Worm (Caenorhabditis elegans) whole organism, L1 larva: Measurements from ENCODE around the gene bed-2.

Experiments
- dpl-1 ChIP-seq, 3 experiments: fragments of 150-350 bp in 2 of 3; sonication (generic microtip) in 1 of 3; optimal IDR thresholded peaks; 2 replicates each; lab custom pipeline; 2014 to 2017; ENCODE audit warnings: missing biosample characterization in 3 of 3, missing genetic modification characterization in 3 of 3, missing genetic modification reagents in 3 of 3
- fos-1 ChIP-seq: fragments of 150-350 bp; optimal IDR thresholded peaks from 2 replicates; lab custom pipeline; 2014; ENCODE audit warnings: missing biosample characterization, missing genetic modification characterization
- lsy-2 ChIP-seq, 2 experiments: fragments of 150-350 bp; optimal IDR thresholded peaks; 2 replicates each; lab custom pipeline; 2014; ENCODE audit warnings: missing biosample characterization in 2 of 2, missing genetic modification characterization in 2 of 2

ce11 chrIII:11426906-11427305 is 43.7 kb downstream of the bed-2 start, which contains the start of gene idpc-1:
- no peak for TF ChIP-seq lsy-2 (tag; optimal IDR thresholded peaks at IDR 0.05; lab: Kevin White, UChicago)
- no peak for TF ChIP-seq fos-1 (tag; lab: Kevin White, UChicago)
- TF ChIP-seq dpl-1 (GFP tag; optimal IDR thresholded peaks at IDR 0.05; lab: Kevin White, UChicago), result no peak
